Worm (Caenorhabditis elegans): ENCODE measurements around the gene srw-66.

- no peak for TF ChIP-seq ztf-29 (GFP tag; IDR thresholded peaks at IDR 0.05)
- no peak for TF ChIP-seq med-1 (GFP tag; optimal IDR thresholded peaks at IDR 0.05; ENCODE audit: insufficient read depth)
- no peak for TF ChIP-seq ref-1 (GFP tag; conservative IDR thresholded peaks at IDR 0.05)
Observed at ce11 chrII:1234971-1235370, 36.7 kb downstream of the srw-66 start.
